Fruit fly (Drosophila melanogaster): Measurements from ENCODE around the gene CG3610.

- TF ChIP-seq CG32264 (GFP tag; optimal IDR thresholded peaks at IDR 0.05), result no peak
- TF ChIP-seq Hr78 (GFP tag; optimal IDR thresholded peaks at IDR 0.05), result no peak
- no peak for TF ChIP-seq Abd-B (GFP tag; optimal IDR thresholded peaks at IDR 0.05)
- no peak for TF ChIP-seq dl (GFP tag; optimal IDR thresholded peaks at IDR 0.05; ENCODE audit: insufficient read depth in 1 of 2, partially characterized antibody in 2 of 2)
Observed at dm6 chr3R:14886011-14886534, 41.2 kb downstream of the CG3610 start, which contains the start of the genes Rrp6, CG33331 and CG33332.

Measured in whole organism, wandering third instar larva.